Fruit fly (Drosophila melanogaster): Measurements from ENCODE around the gene chas.

Gene chas

dm6 chrX:17737812-17738473 lies 39.4 kb upstream of the chas start (continued):
- TF ChIP-seq fd64A (GFP tag; optimal IDR thresholded peaks at IDR 0.05) (no peak), CG13123 (GFP tag; optimal IDR thresholded peaks at IDR 0.05) (no peak), CG32767 (GFP tag; IDR thresholded peaks at IDR 0.05) (no peak), psq (GFP tag; optimal IDR thresholded peaks at IDR 0.05) (no peak), tin (GFP tag; optimal IDR thresholded peaks at IDR 0.05) (peak; percentile 19), kay (GFP tag; optimal IDR thresholded peaks at IDR 0.05) (no peak), Stat92E (GFP tag; optimal IDR thresholded peaks at IDR 0.05) (no peak), CG34376 (GFP tag; optimal IDR thresholded peaks at IDR 0.05) (peak; percentile 26), dysf (GFP tag; IDR thresholded peaks at IDR 0.05) (peak; percentile 58; the same call in 2 of the 3 replicates), ase (GFP tag; IDR thresholded peaks at IDR 0.05) (peak; percentile 25; the same call in 1 of the 3 replicates), MBD-R2 (GFP tag; IDR thresholded peaks at IDR 0.05) (no peak), pfk (GFP tag; optimal IDR thresholded peaks at IDR 0.05) (peak; percentile 40), CG11695 (GFP tag; IDR thresholded peaks at IDR 0.05) (peak; percentile 75; the same call in 2 of the 3 replicates), Dad (GFP tag; optimal IDR thresholded peaks at IDR 0.05) (peak; percentile 46), Elba2 (GFP tag; optimal IDR thresholded peaks at IDR 0.05) (no peak), hth (optimal IDR thresholded peaks at IDR 0.05) (no peak), CG31224 (GFP tag; IDR thresholded peaks at IDR 0.05) (no peak), PHDP (tag; optimal IDR thresholded peaks at IDR 0.05) (peak; percentile 67), jigr1 (GFP tag; IDR thresholded peaks at IDR 0.05) (no peak), Sox100B (GFP tag; optimal IDR thresholded peaks at IDR 0.05) (peak; percentile 65), Hr78 (GFP tag; optimal IDR thresholded peaks at IDR 0.05) (no peak), maf-S (GFP tag; optimal IDR thresholded peaks at IDR 0.05) (peak; percentile 15), Mad (GFP tag; optimal IDR thresholded peaks at IDR 0.05) (peak; percentile 19), eyg (GFP tag; optimal IDR thresholded peaks at IDR 0.05) (no peak), CG32532 (GFP tag; IDR thresholded peaks at IDR 0.05) (peak; percentile 68; the same call in 1 of the 2 replicates), CG10274 (GFP tag; optimal IDR thresholded peaks at IDR 0.05) (no peak), trem (tag; optimal IDR thresholded peaks at IDR 0.05) (peak; percentile 52), CG6272 (GFP tag; IDR thresholded peaks at IDR 0.05) (no peak), CG11723 (GFP tag; optimal IDR thresholded peaks at IDR 0.05) (no peak), MESR4 (GFP tag; optimal IDR thresholded peaks at IDR 0.05) (peak; percentile 38), Dfd (GFP tag; optimal IDR thresholded peaks at IDR 0.05) (no peak), gro (GFP tag; optimal IDR thresholded peaks at IDR 0.05) (peak; percentile 34), CG10565 (GFP tag; optimal IDR thresholded peaks at IDR 0.05) (no peak), cwo (GFP tag; optimal IDR thresholded peaks at IDR 0.05) (peak; percentile 58), croc (GFP tag; conservative IDR thresholded peaks at IDR 0.05) (no peak), CG1529 (GFP tag; optimal IDR thresholded peaks at IDR 0.05) (no peak), Dref (GFP tag; IDR thresholded peaks at IDR 0.05) (peak; percentile 89), crc (GFP tag; optimal IDR thresholded peaks at IDR 0.05) (no peak), NC2α (GFP tag; optimal IDR thresholded peaks at IDR 0.05) (no peak), exex (tag; optimal IDR thresholded peaks at IDR 0.05) (no peak), CG12769 (tag; optimal IDR thresholded peaks at IDR 0.05) (peak; percentile 36), CG10209 (GFP tag; optimal IDR thresholded peaks at IDR 0.05) (peak; percentile 50), inv (GFP tag; IDR thresholded peaks at IDR 0.05; ENCODE audit: partially characterized antibody) (peak; percentile 82), wek (GFP tag; optimal IDR thresholded peaks at IDR 0.05) (no peak), disco-r (GFP tag; optimal IDR thresholded peaks at IDR 0.05) (no peak), ara (GFP tag; IDR thresholded peaks at IDR 0.05) (peak; percentile 27; the same call in 1 of the 2 replicates), CG6254 (GFP tag; optimal IDR thresholded peaks at IDR 0.05) (peak; percentile 66), B-H2 (GFP tag; optimal IDR thresholded peaks at IDR 0.05) (no peak), tna (GFP tag; IDR thresholded peaks at IDR 0.05; ENCODE audit: partially characterized antibody) (peak; percentile 93), dan (GFP tag; IDR thresholded peaks at IDR 0.05) (no peak)

Measured in whole organism, embryonic.